Worm (Caenorhabditis elegans) whole organism, early embryonic: Measurements from ENCODE around the gene C01F1.6.

ENCODE experiments used
- F13C5.2 ChIP-seq: sonication (generic microtip); optimal IDR thresholded peaks from 2 replicates; lab custom pipeline; 2017; ENCODE audit warnings: mild to moderate bottlenecking, missing genetic modification characterization, inconsistent platforms, missing compliant biosample characterization
- aly-1 ChIP-seq: sonication (generic microtip); optimal IDR thresholded peaks from 2 replicates; lab custom pipeline; 2016; ENCODE audit warnings: missing genetic modification characterization, missing compliant biosample characterization
- ama-1 ChIP-seq: fragments of 150-350 bp; optimal IDR thresholded peaks from 2 replicates; lab custom pipeline; 2014
- scrt-1 ChIP-seq: fragments of 200-800 bp; sonication (Bioruptor generic); IDR thresholded peaks from 2 replicates; pipeline ENCODE4 v1.3.6; 2022; ENCODE audit warnings: missing genetic modification characterization, missing compliant biosample characterization

DNA sequence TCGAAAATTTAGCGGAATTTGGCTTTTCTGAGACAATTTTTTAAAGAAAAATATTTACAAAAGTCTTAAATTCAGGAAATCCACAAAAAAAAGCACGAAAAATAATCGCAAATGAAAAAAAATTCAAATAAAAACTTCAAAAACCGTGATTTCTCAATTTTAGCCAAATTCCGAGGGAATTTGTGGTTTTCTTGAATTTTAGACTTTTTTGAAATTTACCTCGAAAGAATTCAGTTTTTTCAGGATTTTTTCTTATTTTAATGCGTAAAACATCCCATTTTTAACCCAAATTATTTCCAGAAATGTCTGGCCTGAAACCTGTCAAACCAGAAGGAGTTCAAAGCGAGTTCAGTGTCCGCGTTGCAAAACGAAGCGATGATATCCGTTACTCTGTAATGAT is 13.3 kb upstream of the C01F1.6 start, which contains the start of gene gtf-2F1:
- no peak for TF ChIP-seq aly-1
- TF ChIP-seq ama-1, result no peak
- TF ChIP-seq F13C5.2 (tag; lab: Kevin White, UChicago), result no peak
- TF ChIP-seq scrt-1 (GFP tag; lab: Robert Waterston, UW), result no peak
